Worm (Caenorhabditis elegans) whole organism, young adult: ENCODE measurements around the gene T05H10.4.

Experiments used
- B0035.1 ChIP-seq: sonication (generic microtip); optimal IDR thresholded peaks from 2 replicates; lab custom pipeline; 2016; ENCODE audit warnings: missing genetic modification characterization, mild to moderate bottlenecking, missing compliant biosample characterization, missing genotype, missing genetic modification reagents
- F23B12.7 ChIP-seq: sonication (generic microtip); optimal IDR thresholded peaks from 2 replicates; lab custom pipeline; 2017; ENCODE audit warnings: missing genetic modification characterization, mild to moderate bottlenecking, missing compliant biosample characterization, antibody characterized with exemption, moderate library complexity; ENCODE audit not compliant: insufficient read depth
- F33H1.4 ChIP-seq: fragments of 200-800 bp; sonication (Bioruptor generic); IDR thresholded peaks from 2 replicates; pipeline ENCODE4 v1.3.6; 2022; ENCODE audit warnings: missing genetic modification reagents, missing genetic modification characterization, missing compliant biosample characterization
- K11D2.4 ChIP-seq: fragments of 200-800 bp; sonication (Bioruptor generic); IDR thresholded peaks from 2 replicates; pipeline ENCODE4 v1.3.6; 2022; ENCODE audit warnings: missing genetic modification reagents, missing genetic modification characterization, missing compliant biosample characterization
- K12H6.12 ChIP-seq: fragments of 200-800 bp; sonication (Bioruptor generic); optimal IDR thresholded peaks from 2 replicates; lab custom pipeline; 2018; ENCODE audit warnings: mild to moderate bottlenecking, missing genetic modification characterization, missing compliant biosample characterization
- Y53G8AR.9 ChIP-seq: fragments of 200-800 bp; sonication (Bioruptor generic); conservative IDR thresholded peaks from 2 replicates; pipeline ENCODE4 v1.3.6; 2022; ENCODE audit warnings: missing genetic modification reagents, missing genetic modification characterization, missing compliant biosample characterization
- Y95B8A.8 ChIP-seq: fragments of 200-800 bp; sonication (Bioruptor generic); IDR thresholded peaks from 2 replicates; pipeline ENCODE4 v1.3.6; 2022; ENCODE audit warnings: missing genetic modification reagents, missing genetic modification characterization, missing compliant biosample characterization
- ZK185.1 ChIP-seq: sonication (generic microtip); optimal IDR thresholded peaks from 2 replicates; lab custom pipeline; 2016; ENCODE audit warnings: mild to moderate bottlenecking, missing genetic modification characterization, missing compliant biosample characterization; ENCODE audit not compliant: poor library complexity, severe bottlenecking
- akir-1 ChIP-seq: fragments of 200-800 bp; sonication (Bioruptor generic); optimal IDR thresholded peaks from 2 replicates; lab custom pipeline; 2018; ENCODE audit warnings: mild to moderate bottlenecking, missing genetic modification characterization, moderate library complexity, missing compliant biosample characterization
- ama-1 ChIP-seq, 3 experiments: fragments of 150-350 bp in 1 of 3; sonication (generic microtip) in 2 of 3; optimal IDR thresholded peaks; 2 replicates each; lab custom pipeline; 2014 to 2018; ENCODE audit warnings: missing biosample characterization in 2 of 3, missing genetic modification characterization in 2 of 3, missing genetic modification reagents in 2 of 3
- aptf-2 ChIP-seq: fragments of 200-800 bp; sonication (Bioruptor generic); conservative IDR thresholded peaks from 2 replicates; pipeline ENCODE4 v1.3.6; 2022; ENCODE audit warnings: missing genetic modification reagents, missing genetic modification characterization, missing compliant biosample characterization
- attf-6 ChIP-seq: fragments of 200-800 bp; sonication (Bioruptor generic); IDR thresholded peaks from 2 replicates; pipeline ENCODE4 v1.3.6; 2022; ENCODE audit warnings: missing genetic modification reagents, missing genetic modification characterization, missing compliant biosample characterization
- bed-1 ChIP-seq: fragments of 200-800 bp; sonication (Bioruptor generic); IDR thresholded peaks from 2 replicates; pipeline ENCODE4 v1.3.6; 2022; ENCODE audit warnings: missing genetic modification reagents, missing genetic modification characterization, missing compliant biosample characterization
- cebp-1 ChIP-seq, 2 experiments: fragments of 200-800 bp in 1 of 2; sonication (Bioruptor generic) in 1 of 2; sonication (generic microtip) in 1 of 2; IDR thresholded peaks in 1 of 2; optimal IDR thresholded peaks in 1 of 2; 2 replicates each; pipeline versions ENCODE4 v1.3.6 to Lab custom; 2017 to 2022; ENCODE audit warnings: missing compliant biosample characterization in 2 of 2, missing genetic modification characterization in 2 of 2, mild to moderate bottlenecking in 1 of 2, missing genetic modification reagents in 1 of 2, moderate library complexity in 1 of 2
- ceh-100 ChIP-seq: fragments of 200-800 bp; sonication (Bioruptor generic); IDR thresholded peaks from 2 replicates; pipeline ENCODE4 v1.3.6; 2022; ENCODE audit warnings: missing genetic modification reagents, missing genetic modification characterization, missing compliant biosample characterization
- ceh-58 ChIP-seq: fragments of 200-800 bp; sonication (Bioruptor generic); IDR thresholded peaks from 2 replicates; pipeline ENCODE4 v1.3.6; 2022; ENCODE audit warnings: missing genetic modification characterization, missing compliant biosample characterization
- ceh-91 ChIP-seq: fragments of 200-800 bp; sonication (Bioruptor generic); IDR thresholded peaks from 2 replicates; pipeline ENCODE4 v1.3.6; 2022; ENCODE audit warnings: missing genetic modification reagents, missing genetic modification characterization, missing compliant biosample characterization
- chd-7 ChIP-seq: sonication (generic microtip); optimal IDR thresholded peaks from 2 replicates; lab custom pipeline; 2016; ENCODE audit warnings: mild to moderate bottlenecking, missing genetic modification characterization, moderate library complexity, missing compliant biosample characterization
- dox-1 ChIP-seq: fragments of 200-800 bp; sonication (Bioruptor generic); IDR thresholded peaks from 2 replicates; pipeline ENCODE4 v1.3.6; 2022; ENCODE audit warnings: missing genetic modification reagents, missing genetic modification characterization, missing compliant biosample characterization
- dpl-1 ChIP-seq: fragments of 150-350 bp; optimal IDR thresholded peaks from 2 replicates; lab custom pipeline; 2014; ENCODE audit warnings: missing biosample characterization, missing genetic modification reagents, missing genetic modification characterization
- egl-44 ChIP-seq: fragments of 200-800 bp; sonication (Bioruptor generic); IDR thresholded peaks from 2 replicates; pipeline ENCODE4 v1.3.6; 2022; ENCODE audit warnings: missing genetic modification reagents, missing genetic modification characterization, missing compliant biosample characterization
- egrh-3 ChIP-seq: fragments of 200-800 bp; sonication (Bioruptor generic); IDR thresholded peaks from 2 replicates; pipeline ENCODE4 v1.3.6; 2022; ENCODE audit warnings: missing genetic modification reagents, missing genetic modification characterization, missing compliant biosample characterization
- hsf-1 ChIP-seq: fragments of 200-800 bp; sonication (Bioruptor generic); IDR thresholded peaks from 2 replicates; pipeline ENCODE4 v1.3.6; 2022; ENCODE audit warnings: missing genetic modification reagents, missing genetic modification characterization, missing compliant biosample characterization
- let-526 ChIP-seq: fragments of 200-800 bp; sonication (Bioruptor generic); IDR thresholded peaks from 2 replicates; pipeline ENCODE4 v1.3.6; 2022; ENCODE audit warnings: missing genetic modification reagents, missing genetic modification characterization, missing compliant biosample characterization
- lin-35 ChIP-seq, 3 experiments: fragments of 150-350 bp in 2 of 3; sonication (generic microtip) in 1 of 3; optimal IDR thresholded peaks; 2 replicates each; lab custom pipeline; 2014 to 2018; ENCODE audit warnings: missing biosample characterization in 3 of 3, missing genetic modification characterization in 3 of 3, missing genetic modification reagents in 3 of 3
- lin-40 ChIP-seq: sonication (generic microtip); optimal IDR thresholded peaks from 2 replicates; lab custom pipeline; 2016; ENCODE audit warnings: missing genetic modification characterization, mild to moderate bottlenecking, missing compliant biosample characterization, missing genotype, missing genetic modification reagents
- lsl-1 ChIP-seq: fragments of 200-800 bp; sonication (Bioruptor generic); optimal IDR thresholded peaks from 2 replicates; lab custom pipeline; 2018; ENCODE audit warnings: mild to moderate bottlenecking, missing genetic modification characterization, moderate library complexity, missing compliant biosample characterization
- madf-6 ChIP-seq: fragments of 200-800 bp; sonication (Bioruptor generic); IDR thresholded peaks from 2 replicates; pipeline ENCODE4 v1.3.6; 2022; ENCODE audit warnings: missing genetic modification reagents, missing genetic modification characterization, missing compliant biosample characterization
- mcd-1 ChIP-seq: fragments of 200-800 bp; sonication (Bioruptor generic); IDR thresholded peaks from 2 replicates; pipeline ENCODE4 v1.3.6; 2022; ENCODE audit warnings: missing genetic modification reagents, missing genetic modification characterization, missing compliant biosample characterization
- mxl-1 ChIP-seq: sonication (generic microtip); optimal IDR thresholded peaks from 2 replicates; lab custom pipeline; 2016; ENCODE audit warnings: missing genetic modification characterization, missing compliant biosample characterization
- nfya-1 ChIP-seq: sonication (generic microtip); optimal IDR thresholded peaks from 2 replicates; lab custom pipeline; 2017; ENCODE audit warnings: antibody characterized with exemption, missing compliant biosample characterization, missing genetic modification characterization, borderline replicate concordance; ENCODE audit not compliant: insufficient read depth
- nhr-179 ChIP-seq: sonication (generic microtip); optimal IDR thresholded peaks from 2 replicates; lab custom pipeline; 2016; ENCODE audit warnings: mild to moderate bottlenecking, missing genetic modification characterization, missing compliant biosample characterization
- nhr-80 ChIP-seq: sonication (generic microtip); optimal IDR thresholded peaks from 2 replicates; lab custom pipeline; 2016; ENCODE audit warnings: missing genetic modification characterization, missing compliant biosample characterization
- pbrm-1 ChIP-seq: fragments of 200-800 bp; sonication (Bioruptor generic); IDR thresholded peaks from 2 replicates; pipeline ENCODE4 v1.3.6; 2022; ENCODE audit warnings: missing genetic modification reagents, missing genetic modification characterization, missing compliant biosample characterization
- pha-4 ChIP-seq: fragments of 150-350 bp; sonication (generic microtip); optimal IDR thresholded peaks from 2 replicates; lab custom pipeline; 2014; ENCODE audit warnings: missing biosample characterization, missing genetic modification reagents, missing genetic modification characterization
- rcor-1 ChIP-seq: fragments of 200-800 bp; sonication (Bioruptor generic); IDR thresholded peaks from 2 replicates; pipeline ENCODE4 v1.3.6; 2022; ENCODE audit warnings: missing genetic modification reagents, missing genetic modification characterization, missing compliant biosample characterization
- rpc-1 ChIP-seq, 2 experiments: fragments of 150-350 bp in 1 of 2; sonication (generic microtip) in 1 of 2; optimal IDR thresholded peaks; 2 replicates each; lab custom pipeline; 2014 to 2018; ENCODE audit warnings: missing biosample characterization in 1 of 2, missing genetic modification characterization in 1 of 2, missing genetic modification reagents in 1 of 2, missing genotype in 1 of 2
- sea-2 ChIP-seq: fragments of 200-800 bp; sonication (Bioruptor generic); IDR thresholded peaks from 2 replicates; pipeline ENCODE4 v1.3.6; 2022; ENCODE audit warnings: missing genetic modification characterization, missing compliant biosample characterization
- snpc-1.1 ChIP-seq: sonication (generic microtip); optimal IDR thresholded peaks from 2 replicates; lab custom pipeline; 2017; ENCODE audit warnings: missing genetic modification characterization, mild to moderate bottlenecking, missing compliant biosample characterization, antibody characterized with exemption, moderate library complexity, missing genotype, missing genetic modification reagents; ENCODE audit not compliant: insufficient read depth
- snpc-3.4 ChIP-seq: sonication (generic microtip); optimal IDR thresholded peaks from 2 replicates; lab custom pipeline; 2017; ENCODE audit warnings: missing genetic modification characterization, mild to moderate bottlenecking, missing compliant biosample characterization, antibody characterized with exemption, moderate library complexity, missing genotype, missing genetic modification reagents
- snpc-4 ChIP-seq, 5 experiments: fragments of 150-350 bp in 1 of 5; sonication (generic microtip) in 4 of 5; optimal IDR thresholded peaks; 2 replicates each; lab custom pipeline; 2014 to 2018; ENCODE audit warnings: missing genetic modification characterization in 5 of 5, missing biosample characterization in 3 of 5, antibody characterized with exemption in 2 of 5, mild to moderate bottlenecking in 2 of 5, missing compliant biosample characterization in 2 of 5, missing genotype in 2 of 5, moderate library complexity in 2 of 5, missing genetic modification reagents in 1 of 5
- tbp1 ChIP-seq: fragments of 200-800 bp; sonication (Bioruptor generic); optimal IDR thresholded peaks from 2 replicates; lab custom pipeline; 2018; ENCODE audit warnings: mild to moderate bottlenecking, missing genetic modification characterization, missing compliant biosample characterization
- xnd-1 ChIP-seq: sonication (generic microtip); optimal IDR thresholded peaks from 2 replicates; lab custom pipeline; 2016; ENCODE audit warnings: missing genotype, missing genetic modification reagents, missing genetic modification characterization, missing compliant biosample characterization
- zim-3 ChIP-seq: sonication (generic microtip); optimal IDR thresholded peaks from 2 replicates; lab custom pipeline; 2017; ENCODE audit warnings: mild to moderate bottlenecking, missing genetic modification characterization, moderate library complexity, missing compliant biosample characterization

Gene T05H10.4

DNA sequence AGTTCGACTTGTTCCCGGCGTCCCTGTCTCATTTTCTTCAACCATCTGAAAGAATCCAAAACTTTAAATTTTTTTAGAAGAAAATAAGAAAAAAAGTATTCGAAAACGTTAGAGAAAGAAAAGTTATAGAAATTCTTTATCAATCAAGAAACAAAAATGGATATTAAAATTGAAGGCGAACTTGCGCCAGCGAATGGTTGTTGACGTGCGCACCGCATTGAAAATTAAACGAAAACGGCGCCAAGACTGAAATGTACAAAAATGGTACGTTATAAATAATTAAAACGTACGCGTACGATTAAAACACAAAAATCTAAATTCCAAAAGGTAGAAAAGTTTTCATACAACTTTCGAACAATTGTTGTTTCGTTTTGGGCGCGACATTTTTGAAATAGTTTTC is 33.9 kb downstream of the T05H10.4 start, which contains the start of gene K02C4.3 (continued):
- TF ChIP-seq ceh-91 (GFP tag; lab: Robert Waterston, UW) (0 out of 2 replicates have a peak, but pooled peaks have one; percentile 16), dpl-1 (peak; percentile 68), nfya-1 (no peak), ZK185.1 (peak; percentile 37), egl-44 (no peak), dox-1 (peak; percentile 32; the same call in 1 of the 2 replicates)

DNA sequence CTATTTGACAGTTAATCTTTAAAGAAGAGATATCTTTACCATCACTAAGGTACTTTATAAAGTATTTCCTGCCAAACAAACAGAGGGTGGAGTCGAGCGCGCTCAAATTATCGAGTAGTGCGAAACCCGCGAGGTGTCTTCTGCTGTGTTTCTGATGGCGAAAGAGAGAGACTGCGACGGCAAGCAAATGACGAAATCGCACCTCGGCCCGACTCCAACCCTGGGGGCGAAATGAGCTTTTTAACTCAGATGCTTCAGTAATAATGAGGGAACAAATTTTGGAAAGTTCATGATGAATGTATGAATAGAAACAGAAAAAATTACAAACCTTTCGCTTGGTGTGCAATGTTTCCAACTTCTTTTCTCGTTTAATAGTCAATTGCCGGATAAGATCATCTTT is 38.6 kb downstream of the T05H10.4 start:
- TF ChIP-seq B0035.1 (tag; lab: Kevin White, UChicago) (no peak), madf-6 (GFP tag; lab: Robert Waterston, UW) (peak; percentile 78), F33H1.4 (peak; percentile 39; the same call in 1 of the 2 replicates), attf-6 (peak; percentile 55; the same call in 1 of the 2 replicates), F23B12.7 (tag; lab: Kevin White, UChicago) (peak; percentile 77), rcor-1 (GFP tag; lab: Robert Waterston, UW) (peak; percentile 78), hsf-1 (GFP tag; lab: Robert Waterston, UW) (0 out of 2 replicates have a peak, but pooled peaks have one; percentile 30), pha-4 (tag; lab: Kevin White, UChicago) (peak; percentile 10), nhr-179 (tag; lab: Kevin White, UChicago) (no peak), xnd-1 (tag; lab: Kevin White, UChicago) (peak; percentile 8), bed-1 (GFP tag; lab: Robert Waterston, UW) (no peak), ceh-100 (GFP tag; lab: Robert Waterston, UW) (peak; percentile 37; the same call in 1 of the 2 replicates), Y53G8AR.9 (GFP tag; lab: Robert Waterston, UW) (no peak), rpc-1 (optimal IDR thresholded peaks at IDR 0.05; lab: Kevin White, UChicago) (no peak), rpc-1 (tag; optimal IDR thresholded peaks at IDR 0.05; lab: Kevin White, UChicago) (peak; percentile 7), chd-7 (tag; lab: Kevin White, UChicago) (peak; percentile 26), ceh-58 (GFP tag; lab: Robert Waterston, UW) (no peak), lsl-1 (peak; percentile 56), snpc-4 (GFP tag; optimal IDR thresholded peaks at IDR 0.05; lab: Kevin White, UChicago) (peak; percentile 95), snpc-4 (tag; optimal IDR thresholded peaks at IDR 0.05; lab: Kevin White, UChicago) (peak; percentile 96 to 99 (median 98)), mcd-1 (GFP tag; lab: Robert Waterston, UW) (peak; percentile 79), K12H6.12 (tag; lab: Kevin White, UChicago) (no peak), nhr-80 (tag; lab: Kevin White, UChicago) (peak; percentile 30), K11D2.4 (GFP tag; lab: Robert Waterston, UW) (no peak), mxl-1 (tag; lab: Kevin White, UChicago) (no peak), lin-35 (GFP tag; optimal IDR thresholded peaks at IDR 0.05; lab: Kevin White, UChicago) (no peak), cebp-1 (GFP tag; IDR thresholded peaks at IDR 0.05; lab: Robert Waterston, UW) (peak; percentile 54; the same call in 1 of the 2 replicates), cebp-1 (tag; optimal IDR thresholded peaks at IDR 0.05; lab: Kevin White, UChicago) (peak; percentile 93), Y95B8A.8 (no peak), snpc-3.4 (tag; lab: Kevin White, UChicago) (peak; percentile 82), zim-3 (tag; lab: Kevin White, UChicago) (no peak), lin-40 (tag; lab: Kevin White, UChicago) (peak; percentile 26), sea-2 (GFP tag; lab: Robert Waterston, UW) (no peak), let-526 (GFP tag; lab: Robert Waterston, UW) (no peak), ama-1 (optimal IDR thresholded peaks at IDR 0.05; lab: Kevin White, UChicago) (peak; percentile 29), ama-1 (GFP tag; optimal IDR thresholded peaks at IDR 0.05; lab: Kevin White, UChicago) (peak in 1 of 2 experiments; percentile 23), egrh-3 (GFP tag; lab: Robert Waterston, UW) (no peak), akir-1 (GFP tag; lab: Kevin White, UChicago) (no peak), ZK185.1 (peak; percentile 45), pbrm-1 (GFP tag; lab: Robert Waterston, UW) (peak; percentile 83), snpc-1.1 (peak; percentile 95), aptf-2 (GFP tag; lab: Robert Waterston, UW) (no peak), tbp1 (GFP tag; lab: Kevin White, UChicago) (peak; percentile 77)
